Fruit fly (Drosophila melanogaster): ENCODE data around the gene CG14110.

Gene CG14110

DNA sequence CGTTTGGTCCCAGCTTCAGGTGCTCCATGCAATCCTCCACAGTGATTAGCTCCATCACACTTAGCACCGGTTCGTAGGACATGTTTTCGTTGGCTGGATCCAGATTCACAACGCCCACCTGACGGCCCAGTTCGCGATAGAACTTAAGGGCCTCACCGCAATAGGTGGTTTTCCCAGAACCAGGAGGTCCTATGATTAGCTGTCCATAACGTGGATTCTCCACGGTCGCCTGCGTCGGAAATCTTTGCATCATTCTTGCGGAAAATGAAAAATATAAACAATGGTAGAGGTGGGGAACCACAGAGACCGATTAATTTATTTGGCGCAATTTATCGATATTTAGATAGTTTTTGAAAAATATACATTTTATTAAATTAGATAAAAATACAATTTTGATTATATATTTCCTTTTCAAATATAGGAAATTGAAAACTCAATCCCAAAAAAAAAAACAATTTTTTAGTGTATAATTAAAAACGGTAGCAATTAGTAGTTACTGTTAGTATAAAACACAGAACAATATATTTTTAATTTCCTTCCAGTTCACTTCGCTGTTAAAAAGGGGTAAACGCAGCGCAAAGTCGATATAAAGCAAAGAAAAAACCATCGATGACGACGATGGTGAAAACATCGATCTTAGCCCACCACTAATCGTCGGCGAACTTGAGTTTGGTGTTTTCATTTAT, 27.8 kb downstream of the CG14110 start, which contains the start of the genes CG10222 and flr:
CG10222 (minus strand) TSS at position 254 of the 686 bp plus-strand sequence.
flr (plus strand) TSS at position 644 of the 686 bp plus-strand sequence.
- TF ChIP-seq CG7368 (GFP tag; optimal IDR thresholded peaks at IDR 0.05) (peak; percentile 3), Blimp-1 (GFP tag; optimal IDR thresholded peaks at IDR 0.05) (no peak), Sox15 (GFP tag; optimal IDR thresholded peaks at IDR 0.05) (no peak), Eip78C (GFP tag) (no peak), Sox102F (GFP tag; optimal IDR thresholded peaks at IDR 0.05) (no peak), Ets21C (GFP tag; optimal IDR thresholded peaks at IDR 0.05) (no peak), net (GFP tag; optimal IDR thresholded peaks at IDR 0.05) (no peak), CG10631 (GFP tag; optimal IDR thresholded peaks at IDR 0.05) (no peak), dac (GFP tag; optimal IDR thresholded peaks at IDR 0.05) (no peak), Lpt (GFP tag; optimal IDR thresholded peaks at IDR 0.05) (peak; percentile 26), Gug (GFP tag; IDR thresholded peaks at IDR 0.05) (no peak), CG6808 (GFP tag; optimal IDR thresholded peaks at IDR 0.05) (no peak), salr (GFP tag; optimal IDR thresholded peaks at IDR 0.05) (no peak), CG8632 (GFP tag; optimal IDR thresholded peaks at IDR 0.05) (no peak), topi (GFP tag; optimal IDR thresholded peaks at IDR 0.05) (no peak), CG11294 (GFP tag; IDR thresholded peaks at IDR 0.05) (no peak), CG8119 (GFP tag; IDR thresholded peaks at IDR 0.05) (no peak), CG9139 (GFP tag; optimal IDR thresholded peaks at IDR 0.05) (no peak), CG3919 (GFP tag; optimal IDR thresholded peaks at IDR 0.05) (peak; percentile 24), CG6163 (GFP tag; IDR thresholded peaks at IDR 0.05) (no peak), pdm3 (GFP tag; optimal IDR thresholded peaks at IDR 0.05) (no peak), vri (GFP tag; optimal IDR thresholded peaks at IDR 0.05) (no peak), OdsH (GFP tag; optimal IDR thresholded peaks at IDR 0.05) (no peak), Hr4 (GFP tag; optimal IDR thresholded peaks at IDR 0.05) (no peak), Hr39 (GFP tag; optimal IDR thresholded peaks at IDR 0.05) (peak; percentile 7), achi (GFP tag; optimal IDR thresholded peaks at IDR 0.05) (no peak), CG6854 (GFP tag; optimal IDR thresholded peaks at IDR 0.05) (no peak), fkh (GFP tag; optimal IDR thresholded peaks at IDR 0.05) (no peak), CG16779 (tag; optimal IDR thresholded peaks at IDR 0.05) (no peak), CG10669 (GFP tag; optimal IDR thresholded peaks at IDR 0.05) (no peak), CG31627 (GFP tag; optimal IDR thresholded peaks at IDR 0.05) (no peak), CG34406 (GFP tag; optimal IDR thresholded peaks at IDR 0.05) (peak; percentile 24), fd85E (GFP tag; optimal IDR thresholded peaks at IDR 0.05) (no peak), svp (GFP tag) (peak; percentile 41), lz (GFP tag; optimal IDR thresholded peaks at IDR 0.05) (peak; percentile 22), acj6 (GFP tag; optimal IDR thresholded peaks at IDR 0.05) (no peak), esn (GFP tag; optimal IDR thresholded peaks at IDR 0.05) (no peak), CG32006 (GFP tag; optimal IDR thresholded peaks at IDR 0.05) (no peak), CG6792 (GFP tag; optimal IDR thresholded peaks at IDR 0.05) (no peak), CG8319 (GFP tag; optimal IDR thresholded peaks at IDR 0.05) (no peak), Eip75B (GFP tag; optimal IDR thresholded peaks at IDR 0.05) (no peak), CG15336 (GFP tag; IDR thresholded peaks at IDR 0.05) (no peak), Hr38 (GFP tag; optimal IDR thresholded peaks at IDR 0.05) (no peak), Ets96B (tag; optimal IDR thresholded peaks at IDR 0.05) (no peak), cyc (GFP tag; optimal IDR thresholded peaks at IDR 0.05) (peak; percentile 29), CG11762 (GFP tag; optimal IDR thresholded peaks at IDR 0.05; ENCODE audit: insufficient read depth) (peak; percentile 16), eg (GFP tag; IDR thresholded peaks at IDR 0.05) (0 out of 3 replicates have a peak, but pooled peaks have one; percentile 15), Sox14 (GFP tag; optimal IDR thresholded peaks at IDR 0.05) (peak; percentile 36), Eip93F (GFP tag; optimal IDR thresholded peaks at IDR 0.05) (no peak), CG6276 (GFP tag; optimal IDR thresholded peaks at IDR 0.05) (no peak), dsx (GFP tag; optimal IDR thresholded peaks at IDR 0.05; ENCODE audit: poor library complexity, severe bottlenecking) (no peak), CG3032 (tag; optimal IDR thresholded peaks at IDR 0.05) (no peak)
